Fruit fly (Drosophila melanogaster): ENCODE measurements around the gene CG18048.

The CG18048 gene

DNA sequence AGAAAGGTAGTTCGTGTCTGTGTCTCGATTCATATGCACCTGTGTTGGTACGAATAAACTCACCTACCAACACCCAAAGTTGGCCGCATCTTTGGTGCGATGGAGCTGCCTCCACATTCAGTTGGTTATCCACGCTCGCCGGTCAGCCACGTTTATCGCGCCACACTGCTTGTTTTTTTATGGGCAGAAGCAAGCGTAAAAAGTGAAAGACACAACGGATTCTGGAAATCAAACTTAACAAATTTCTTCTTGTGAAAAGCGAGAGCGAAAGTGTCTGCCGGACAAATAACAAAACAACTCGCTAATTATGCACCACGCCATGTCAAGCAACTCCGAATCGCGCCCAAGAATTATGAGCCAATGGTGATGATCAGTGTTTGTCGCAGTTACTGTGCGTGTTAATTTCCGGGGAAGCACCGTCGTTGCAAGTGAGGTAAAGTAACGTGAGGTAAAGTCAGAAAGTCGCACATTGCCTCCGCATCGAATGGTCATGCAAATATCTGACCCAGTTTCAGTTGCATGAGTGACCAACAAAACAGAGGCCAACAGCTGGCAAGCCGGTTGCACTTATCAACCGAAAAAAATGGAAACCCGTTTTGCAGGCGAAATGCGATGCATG is 34.2 kb upstream of the CG18048 start, which contains the start of gene Osi17:
TSS of gene Osi17 (plus strand) at position 132 of the 619 bp plus-strand sequence.
- no peak for TF ChIP-seq peb (GFP tag; IDR thresholded peaks at IDR 0.05)
- TF ChIP-seq Blimp-1 (GFP tag; optimal IDR thresholded peaks at IDR 0.05): peak; percentile 99
- TF ChIP-seq Med (GFP tag): no peak
- 0 out of 3 replicates have a peak, but pooled peaks have one; percentile 26 for TF ChIP-seq ken (GFP tag; IDR thresholded peaks at IDR 0.05)
- TF ChIP-seq CG2199 (GFP tag; IDR thresholded peaks at IDR 0.05): 0 out of 3 replicates have a peak, but pooled peaks have one; percentile 61
- no peak for TF ChIP-seq CG6175 (GFP tag; IDR thresholded peaks at IDR 0.05)
- TF ChIP-seq CG11093 (GFP tag; IDR thresholded peaks at IDR 0.05): 0 out of 3 replicates have a peak, but pooled peaks have one; percentile 11
- peak; percentile 22 for TF ChIP-seq Jarid2 (GFP tag; optimal IDR thresholded peaks at IDR 0.05)

DNA sequence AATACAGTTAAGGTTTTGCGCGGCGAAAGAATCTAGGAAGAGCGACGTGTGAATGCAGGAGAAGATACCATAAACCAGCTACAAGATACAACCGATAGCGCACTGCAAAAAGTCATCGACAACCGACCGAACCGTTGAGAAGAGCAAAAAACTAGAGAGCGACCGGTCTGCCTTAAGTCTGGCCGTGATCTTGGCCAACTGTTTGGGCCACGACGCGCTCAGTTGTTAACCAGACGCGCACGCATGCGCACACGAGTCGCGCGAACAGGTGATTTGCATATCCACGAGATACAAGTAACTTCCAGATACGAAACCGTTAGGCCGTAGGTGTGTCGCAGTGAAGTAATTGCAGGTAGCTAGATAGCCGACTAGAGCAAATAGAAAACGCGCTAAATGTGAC is 30.8 kb upstream of the CG18048 start:
- no peak for TF ChIP-seq CG15601 (tag; optimal IDR thresholded peaks at IDR 0.05)
- no peak for TF ChIP-seq CG4328 (GFP tag; optimal IDR thresholded peaks at IDR 0.05)
- peak; percentile 68 for TF ChIP-seq vvl (GFP tag; IDR thresholded peaks at IDR 0.05)
- no peak for TF ChIP-seq CG32772 (GFP tag; IDR thresholded peaks at IDR 0.05)
- TF ChIP-seq ci (GFP tag; IDR thresholded peaks at IDR 0.05): peak; percentile 52; the same call in 2 of the 3 replicates
- peak; percentile 8 for TF ChIP-seq cwo (GFP tag; optimal IDR thresholded peaks at IDR 0.05)
- TF ChIP-seq Hr39 (optimal IDR thresholded peaks at IDR 0.05): peak; percentile 98
- TF ChIP-seq Dad (GFP tag; optimal IDR thresholded peaks at IDR 0.05): no peak
- TF ChIP-seq tll (GFP tag; optimal IDR thresholded peaks at IDR 0.05): peak in 1 of 2 experiments; percentile 22
- peak; percentile 13 to 14 for TF ChIP-seq Trl (optimal IDR thresholded peaks at IDR 0.05)
- TF ChIP-seq Trl (GFP tag; optimal IDR thresholded peaks at IDR 0.05): no peak
- peak; percentile 42 for TF ChIP-seq Blimp-1 (GFP tag; optimal IDR thresholded peaks at IDR 0.05)
- peak; percentile 5 for TF ChIP-seq kni (GFP tag; optimal IDR thresholded peaks at IDR 0.05)
- TF ChIP-seq CG34224 (GFP tag; IDR thresholded peaks at IDR 0.05; ENCODE audit: partially characterized antibody): no peak
- TF ChIP-seq chinmo (GFP tag; IDR thresholded peaks at IDR 0.05; ENCODE audit: partially characterized antibody): 0 out of 4 replicates have a peak, but pooled peaks have one; percentile 28
- no peak for TF ChIP-seq pan (optimal IDR thresholded peaks at IDR 0.05)
- TF ChIP-seq pan (GFP tag; optimal IDR thresholded peaks at IDR 0.05 in 1 of 2, IDR thresholded peaks at IDR 0.05 in 1 of 2): peak in 1 of 2 experiments; percentile 31
- 0 out of 2 replicates have a peak, but pooled peaks have one; percentile 24 for TF ChIP-seq Dref (GFP tag; IDR thresholded peaks at IDR 0.05)

DNA sequence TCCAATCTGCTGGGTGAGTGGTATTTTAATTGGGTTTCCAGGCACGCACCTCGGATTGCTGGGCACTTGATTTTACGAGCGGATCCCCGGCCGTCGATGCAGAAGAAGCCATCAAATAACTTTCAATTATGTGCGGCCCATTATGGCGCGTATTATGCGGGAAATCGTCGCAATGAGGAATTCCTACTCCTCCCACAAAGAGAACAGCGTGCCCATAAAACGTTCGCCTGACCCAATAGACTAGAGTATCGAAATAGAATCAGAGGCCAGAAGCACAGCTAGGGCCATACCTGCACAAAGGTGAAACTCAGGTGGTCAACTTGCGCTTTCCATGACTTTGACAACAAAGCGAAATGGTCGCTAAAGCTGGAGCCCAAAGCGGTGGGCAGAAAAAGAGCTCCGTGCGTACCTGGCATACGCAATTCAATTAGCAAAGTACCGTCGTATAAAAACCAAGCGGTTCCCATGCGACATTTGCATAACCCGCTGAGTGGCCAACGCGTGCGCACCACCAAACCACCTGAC is 16.1 kb upstream of the CG18048 start, which contains the start of gene Osi18:
TSS of gene Osi18 (plus strand) at position 475 of the 525 bp plus-strand sequence.
- TF ChIP-seq kni (GFP tag; optimal IDR thresholded peaks at IDR 0.05) (peak; percentile 71), bab2 (GFP tag; optimal IDR thresholded peaks at IDR 0.05) (no peak), Blimp-1 (GFP tag; optimal IDR thresholded peaks at IDR 0.05) (peak; percentile 69), CG7987 (GFP tag; optimal IDR thresholded peaks at IDR 0.05) (no peak), Hr78 (GFP tag; optimal IDR thresholded peaks at IDR 0.05) (peak in 1 of 2 experiments; percentile 38), Med (GFP tag) (peak; percentile 48), vvl (GFP tag; IDR thresholded peaks at IDR 0.05) (0 out of 2 replicates have a peak, but pooled peaks have one; percentile 13)

DNA sequence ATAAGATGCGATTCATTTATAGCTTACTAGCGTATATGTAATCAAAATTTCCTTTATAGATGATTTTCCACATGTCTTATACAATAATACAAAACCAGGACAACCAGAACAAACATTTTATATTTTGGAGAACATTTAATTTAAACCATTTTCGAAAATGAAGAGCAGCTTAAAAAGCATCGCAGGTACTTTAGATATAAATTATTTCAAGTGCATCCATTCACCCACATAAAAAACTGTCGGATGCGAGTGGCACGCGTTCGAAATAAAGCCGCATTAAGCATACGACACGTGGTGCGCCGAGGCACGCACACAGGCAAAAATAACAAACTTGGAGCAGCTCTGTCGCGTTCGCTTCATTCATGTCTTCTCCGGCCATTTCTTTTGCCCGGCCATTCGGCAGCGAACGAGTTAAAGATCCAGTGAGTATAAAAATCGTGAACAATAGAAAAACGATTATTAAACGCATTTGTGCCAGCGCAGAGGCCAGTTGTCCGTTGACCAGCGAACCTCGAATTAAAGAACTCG is 10.9 kb upstream of the CG18048 start, which contains the start of gene Osi19:
TSS of gene Osi19 (plus strand) at position 457 of the 528 bp plus-strand sequence.
- TF ChIP-seq CG5245 (GFP tag; optimal IDR thresholded peaks at IDR 0.05): no peak
- no peak for TF ChIP-seq dysf (GFP tag; IDR thresholded peaks at IDR 0.05)
- no peak for TF ChIP-seq CG8359 (GFP tag; optimal IDR thresholded peaks at IDR 0.05; ENCODE audit: borderline replicate concordance)
- TF ChIP-seq CG32772 (GFP tag; IDR thresholded peaks at IDR 0.05): no peak
- peak; percentile 32 for TF ChIP-seq oc (tag; optimal IDR thresholded peaks at IDR 0.05)
- no peak for TF ChIP-seq CG7745 (tag; optimal IDR thresholded peaks at IDR 0.05)
- no peak for TF ChIP-seq CG11085 (GFP tag; IDR thresholded peaks at IDR 0.05)
- no peak for TF ChIP-seq CG10462 (GFP tag; optimal IDR thresholded peaks at IDR 0.05)
- no peak for TF ChIP-seq tll (GFP tag; optimal IDR thresholded peaks at IDR 0.05)
- no peak for TF ChIP-seq CG18011 (GFP tag; optimal IDR thresholded peaks at IDR 0.05)
- no peak for TF ChIP-seq gfzf (GFP tag; optimal IDR thresholded peaks at IDR 0.05)
- TF ChIP-seq CG13287 (GFP tag; IDR thresholded peaks at IDR 0.05; ENCODE audit: partially characterized antibody): no peak
- TF ChIP-seq Elba2 (GFP tag; optimal IDR thresholded peaks at IDR 0.05): no peak
- no peak for TF ChIP-seq maf-S (GFP tag; optimal IDR thresholded peaks at IDR 0.05)
- TF ChIP-seq chinmo (GFP tag; IDR thresholded peaks at IDR 0.05; ENCODE audit: partially characterized antibody): 0 out of 4 replicates have a peak, but pooled peaks have one; percentile 14
- no peak for TF ChIP-seq ab (GFP tag; optimal IDR thresholded peaks at IDR 0.05)
- no peak for TF ChIP-seq CG8944 (GFP tag; optimal IDR thresholded peaks at IDR 0.05)
- 0 out of 3 replicates have a peak, but pooled peaks have one; percentile 15 for TF ChIP-seq CG2199 (GFP tag; IDR thresholded peaks at IDR 0.05)
- no peak for TF ChIP-seq eyg (GFP tag; optimal IDR thresholded peaks at IDR 0.05)
